Worm (Caenorhabditis elegans): ENCODE measurements around the gene F54D10.4.

Gene F54D10.4

ce11 chrII:3757499-3757898 lies 49.4 kb downstream of the F54D10.4 start, which contains the start of gene srx-111:
srx-111 (plus strand) TSS chrII:3757799.
- no peak for TF ChIP-seq ceh-22 (tag; optimal IDR thresholded peaks at IDR 0.05)
- TF ChIP-seq nfya-1 (tag; optimal IDR thresholded peaks at IDR 0.05), result no peak
- no peak for TF ChIP-seq ets-4 (tag; optimal IDR thresholded peaks at IDR 0.05)

Measured in whole organism, late embryonic.